Worm (Caenorhabditis elegans) whole organism, L1 larva: ENCODE data around the gene R05H10.3.

Experiments
- C16A3.4 ChIP-seq: fragments of 150-350 bp; optimal IDR thresholded peaks from 2 replicates; lab custom pipeline; 2014; ENCODE audit warnings: missing biosample characterization, missing genetic modification characterization
- C34B4.2 ChIP-seq: sonication (generic microtip); optimal IDR thresholded peaks from 2 replicates; lab custom pipeline; 2017; ENCODE audit warnings: mild to moderate bottlenecking, missing genetic modification characterization, missing compliant biosample characterization
- aha-1 ChIP-seq: fragments of 150-350 bp; optimal IDR thresholded peaks from 2 replicates; lab custom pipeline; 2014; ENCODE audit warnings: missing biosample characterization, missing genetic modification characterization
- alr-1 ChIP-seq: fragments of 200-800 bp; sonication (Bioruptor generic); optimal IDR thresholded peaks from 2 replicates; lab custom pipeline; 2018; ENCODE audit warnings: borderline replicate concordance, mild to moderate bottlenecking, missing genetic modification characterization, missing compliant biosample characterization
- aly-2 ChIP-seq: fragments of 150-350 bp; optimal IDR thresholded peaks from 2 replicates; lab custom pipeline; 2014; ENCODE audit warnings: missing biosample characterization, missing genetic modification characterization
- ama-1 ChIP-seq: fragments of 150-350 bp; optimal IDR thresholded peaks from 2 replicates; lab custom pipeline; 2014
- blmp-1 ChIP-seq: fragments of 150-350 bp; optimal IDR thresholded peaks from 2 replicates; lab custom pipeline; 2014; ENCODE audit warnings: missing biosample characterization, missing genetic modification characterization
- ceh-63 ChIP-seq: fragments of 200-800 bp; sonication (Bioruptor generic); optimal IDR thresholded peaks from 2 replicates; lab custom pipeline; 2018; ENCODE audit warnings: mild to moderate bottlenecking, missing genetic modification characterization, missing compliant biosample characterization
- ceh-8 ChIP-seq: fragments of 200-800 bp; sonication (Bioruptor generic); optimal IDR thresholded peaks from 2 replicates; lab custom pipeline; 2018; ENCODE audit warnings: mild to moderate bottlenecking, missing genetic modification characterization, moderate library complexity, missing compliant biosample characterization
- ceh-88 ChIP-seq: fragments of 200-800 bp; sonication (Bioruptor generic); IDR thresholded peaks from 2 replicates; pipeline ENCODE4 v1.3.6; 2022; ENCODE audit warnings: missing genetic modification characterization, missing compliant biosample characterization
- egl-13 ChIP-seq: sonication (generic microtip); optimal IDR thresholded peaks from 2 replicates; lab custom pipeline; 2016; ENCODE audit warnings: missing genotype, missing genetic modification reagents, missing genetic modification characterization, missing compliant biosample characterization
- egl-27 ChIP-seq, 2 experiments: fragments of 150-350 bp in 1 of 2; sonication (generic microtip); optimal IDR thresholded peaks; 3 replicates each; lab custom pipeline; 2017 to 2018; ENCODE audit warnings: missing biosample characterization in 2 of 2, missing genetic modification characterization in 2 of 2, missing genetic modification reagents in 2 of 2
- elt-2 ChIP-seq: sonication (generic microtip); optimal IDR thresholded peaks from 2 replicates; lab custom pipeline; 2016; ENCODE audit warnings: missing genetic modification characterization, mild to moderate bottlenecking, inconsistent platforms, missing compliant biosample characterization, missing genetic modification reagents
- elt-3 ChIP-seq, 6 experiments: fragments of 150-350 bp in 1 of 6; sonication (generic microtip); optimal IDR thresholded peaks; 2 replicates each; lab custom pipeline; 2017 to 2018; ENCODE audit warnings: missing biosample characterization in 6 of 6, missing genetic modification characterization in 6 of 6, inconsistent platforms in 1 of 6
- fkh-10 ChIP-seq: sonication (generic microtip); optimal IDR thresholded peaks from 2 replicates; lab custom pipeline; 2017; ENCODE audit warnings: missing biosample characterization, missing genetic modification reagents, missing genetic modification characterization
- grh-1 ChIP-seq: fragments of 200-800 bp; sonication (Bioruptor generic); IDR thresholded peaks from 2 replicates; pipeline ENCODE4 v1.3.6; 2022; ENCODE audit warnings: missing genetic modification reagents, missing genetic modification characterization, missing compliant biosample characterization
- hlh-17 ChIP-seq: fragments of 200-800 bp; sonication (Bioruptor generic); optimal IDR thresholded peaks from 2 replicates; lab custom pipeline; 2018; ENCODE audit warnings: missing genetic modification characterization, mild to moderate bottlenecking, missing compliant biosample characterization, moderate library complexity, borderline replicate concordance
- hlh-4 ChIP-seq: sonication (generic microtip); optimal IDR thresholded peaks from 2 replicates; lab custom pipeline; 2016; ENCODE audit warnings: mild to moderate bottlenecking, missing genetic modification characterization, missing compliant biosample characterization
- irx-1 ChIP-seq: sonication (generic microtip); optimal IDR thresholded peaks from 2 replicates; lab custom pipeline; 2016; ENCODE audit warnings: missing genetic modification characterization, missing compliant biosample characterization
- jun-1 ChIP-seq: fragments of 150-350 bp; optimal IDR thresholded peaks from 2 replicates; lab custom pipeline; 2014; ENCODE audit warnings: missing biosample characterization, missing genetic modification reagents, missing genetic modification characterization
- lin-13 ChIP-seq: fragments of 150-350 bp; optimal IDR thresholded peaks from 2 replicates; lab custom pipeline; 2014; ENCODE audit warnings: missing biosample characterization, missing genetic modification reagents, missing genetic modification characterization
- lin-14 ChIP-seq: fragments of 200-800 bp; sonication (Bioruptor generic); optimal IDR thresholded peaks from 2 replicates; lab custom pipeline; 2018; ENCODE audit warnings: mild to moderate bottlenecking, missing genetic modification characterization, moderate library complexity, missing compliant biosample characterization
- lin-15B ChIP-seq: fragments of 150-350 bp; sonication (generic microtip); optimal IDR thresholded peaks from 3 replicates; lab custom pipeline; 2014; ENCODE audit warnings: missing biosample characterization, missing genetic modification characterization
- lin-35 ChIP-seq, 2 experiments: fragments of 150-350 bp; optimal IDR thresholded peaks; 2 replicates each; lab custom pipeline; 2014; ENCODE audit warnings: missing biosample characterization in 2 of 2, missing genetic modification characterization in 2 of 2, missing genetic modification reagents in 2 of 2
- lin-39 ChIP-seq: fragments of 150-350 bp; optimal IDR thresholded peaks from 2 replicates; lab custom pipeline; 2014; ENCODE audit warnings: missing biosample characterization, missing genetic modification reagents, missing genetic modification characterization
- lsy-2 ChIP-seq, 2 experiments: fragments of 150-350 bp; optimal IDR thresholded peaks; 2 replicates each; lab custom pipeline; 2014; ENCODE audit warnings: missing biosample characterization in 2 of 2, missing genetic modification characterization in 2 of 2
- mdl-1 ChIP-seq, 2 experiments: fragments of 150-350 bp; optimal IDR thresholded peaks; 2 replicates each; lab custom pipeline; 2014 to 2017; ENCODE audit warnings: missing biosample characterization in 2 of 2, missing genetic modification characterization in 2 of 2, inconsistent platforms in 1 of 2
- mep-1 ChIP-seq: fragments of 150-350 bp; optimal IDR thresholded peaks from 2 replicates; lab custom pipeline; 2014; ENCODE audit warnings: missing biosample characterization, missing genetic modification characterization
- nhr-11 ChIP-seq: fragments of 150-350 bp; optimal IDR thresholded peaks from 2 replicates; lab custom pipeline; 2014; ENCODE audit warnings: missing biosample characterization, missing genetic modification characterization
- nhr-19 ChIP-seq: fragments of 200-800 bp; sonication (Bioruptor generic); conservative IDR thresholded peaks from 2 replicates; pipeline ENCODE4 v1.3.6; 2022; ENCODE audit warnings: missing genetic modification characterization, missing compliant biosample characterization
- nhr-237 ChIP-seq: fragments of 150-350 bp; optimal IDR thresholded peaks from 2 replicates; lab custom pipeline; 2014; ENCODE audit warnings: missing biosample characterization, missing genetic modification characterization
- nhr-47 ChIP-seq: sonication (generic microtip); optimal IDR thresholded peaks from 2 replicates; lab custom pipeline; 2016; ENCODE audit warnings: mild to moderate bottlenecking, missing genetic modification characterization, moderate library complexity, missing compliant biosample characterization
- nhr-71 ChIP-seq: sonication (generic microtip); optimal IDR thresholded peaks from 2 replicates; lab custom pipeline; 2016; ENCODE audit warnings: mild to moderate bottlenecking, missing genetic modification characterization, moderate library complexity, missing compliant biosample characterization
- nhr-76 ChIP-seq: sonication (generic microtip); optimal IDR thresholded peaks from 2 replicates; lab custom pipeline; 2017; ENCODE audit warnings: missing biosample characterization, missing genetic modification characterization
- nhr-77 ChIP-seq: fragments of 150-350 bp; optimal IDR thresholded peaks from 2 replicates; lab custom pipeline; 2014; ENCODE audit warnings: missing biosample characterization, missing genetic modification characterization
- nhr-85 ChIP-seq: sonication (generic microtip); peaks from one replicate; lab custom pipeline; 2016; ENCODE audit warnings: missing genetic modification characterization, inconsistent platforms, missing compliant biosample characterization
- pax-3 ChIP-seq: fragments of 200-800 bp; sonication (Bioruptor generic); optimal IDR thresholded peaks from 2 replicates; lab custom pipeline; 2018; ENCODE audit warnings: mild to moderate bottlenecking, missing genetic modification characterization, moderate library complexity, missing compliant biosample characterization
- pqm-1 ChIP-seq: sonication (generic microtip); optimal IDR thresholded peaks from 3 replicates; lab custom pipeline; 2017; ENCODE audit warnings: missing biosample characterization, missing genetic modification characterization
- rnt-1 ChIP-seq: sonication (generic microtip); optimal IDR thresholded peaks from 2 replicates; lab custom pipeline; 2016; ENCODE audit warnings: mild to moderate bottlenecking, missing genetic modification characterization, moderate library complexity, missing compliant biosample characterization
- snpc-4 ChIP-seq: fragments of 150-350 bp; optimal IDR thresholded peaks from 2 replicates; lab custom pipeline; 2014; ENCODE audit warnings: missing biosample characterization, missing genetic modification characterization
- sox-4 ChIP-seq: sonication (generic microtip); optimal IDR thresholded peaks from 2 replicates; lab custom pipeline; 2016; ENCODE audit warnings: missing genetic modification characterization, missing compliant biosample characterization
- sptf-1 ChIP-seq: fragments of 150-350 bp; optimal IDR thresholded peaks from 2 replicates; lab custom pipeline; 2014; ENCODE audit warnings: missing biosample characterization, missing genetic modification characterization
- swsn-7 ChIP-seq: sonication (generic microtip); optimal IDR thresholded peaks from 2 replicates; lab custom pipeline; 2016; ENCODE audit warnings: missing genetic modification characterization, missing compliant biosample characterization
- tlp-1 ChIP-seq: fragments of 150-350 bp; optimal IDR thresholded peaks from 2 replicates; lab custom pipeline; 2014; ENCODE audit warnings: missing biosample characterization, missing genetic modification characterization
- unc-130 ChIP-seq: fragments of 150-350 bp; optimal IDR thresholded peaks from 2 replicates; lab custom pipeline; 2017; ENCODE audit warnings: missing biosample characterization, missing genetic modification characterization, inconsistent platforms
- unc-30 ChIP-seq: sonication (generic microtip); optimal IDR thresholded peaks from 2 replicates; lab custom pipeline; 2017; ENCODE audit warnings: missing biosample characterization, missing genetic modification characterization
- unc-98 ChIP-seq: fragments of 200-800 bp; sonication (Bioruptor generic); IDR thresholded peaks from 2 replicates; pipeline ENCODE4 v1.3.6; 2022; ENCODE audit warnings: missing genetic modification characterization, missing compliant biosample characterization
- vab-15 ChIP-seq: sonication (generic microtip); optimal IDR thresholded peaks from 2 replicates; lab custom pipeline; 2017; ENCODE audit warnings: missing genotype, mild to moderate bottlenecking, missing genetic modification characterization, missing compliant biosample characterization
- zag-1 ChIP-seq: fragments of 150-350 bp; optimal IDR thresholded peaks from 2 replicates; lab custom pipeline; 2014; ENCODE audit warnings: missing biosample characterization, missing genetic modification characterization
- zip-4 ChIP-seq: fragments of 200-800 bp; sonication (Bioruptor generic); optimal IDR thresholded peaks from 2 replicates; lab custom pipeline; 2018; ENCODE audit warnings: mild to moderate bottlenecking, missing genetic modification characterization, moderate library complexity, missing compliant biosample characterization
- ztf-4 ChIP-seq: fragments of 150-350 bp; optimal IDR thresholded peaks from 2 replicates; lab custom pipeline; 2014; ENCODE audit warnings: missing biosample characterization, missing genetic modification characterization

The R05H10.3 gene

ce11 chrII:14820460-14820859 lies 49.3 kb upstream of the R05H10.3 start (continued):
- TF ChIP-seq C34B4.2 = no peak
- TF ChIP-seq zag-1 (tag; lab: Kevin White, UChicago) = no peak
- TF ChIP-seq rnt-1 = no peak
- no peak for TF ChIP-seq C16A3.4 (tag; lab: Kevin White, UChicago)
- no peak for TF ChIP-seq pqm-1
- peak; percentile 18 for TF ChIP-seq mep-1
- TF ChIP-seq sptf-1 (tag; lab: Kevin White, UChicago) = no peak
- TF ChIP-seq lin-39 (tag; lab: Kevin White, UChicago) = no peak
- no peak for TF ChIP-seq nhr-85 (tag; lab: Kevin White, UChicago)
- no peak for TF ChIP-seq ceh-63 (GFP tag; lab: Kevin White, UChicago)
- no peak for TF ChIP-seq mdl-1 (tag; optimal IDR thresholded peaks at IDR 0.05; lab: Kevin White, UChicago)
- no peak for TF ChIP-seq elt-3 (tag; optimal IDR thresholded peaks at IDR 0.05; lab: Kevin White, UChicago)
- TF ChIP-seq nhr-47 (tag; lab: Kevin White, UChicago) = peak; percentile 33

ce11 chrII:14822419-14822818 lies 47.3 kb upstream of the R05H10.3 start:
- TF ChIP-seq ceh-8 (GFP tag; lab: Kevin White, UChicago) = no peak
- TF ChIP-seq unc-130 (tag; lab: Kevin White, UChicago) = no peak
- TF ChIP-seq lin-39 (tag; lab: Kevin White, UChicago) = no peak
- TF ChIP-seq snpc-4 = peak; percentile 41
- TF ChIP-seq swsn-7 = peak; percentile 69
- no peak for TF ChIP-seq tlp-1
- TF ChIP-seq rnt-1 = peak; percentile 54
- TF ChIP-seq fkh-10 (GFP tag; lab: Kevin White, UChicago) = no peak
- TF ChIP-seq hlh-17 = no peak
- no peak for TF ChIP-seq ama-1 (lab: Kevin White, UChicago)
- peak; percentile 85 for TF ChIP-seq grh-1 (GFP tag; lab: Robert Waterston, UW)
- no peak for TF ChIP-seq aha-1 (tag; lab: Kevin White, UChicago)
- peak; percentile 91 for TF ChIP-seq lin-14 (GFP tag; lab: Kevin White, UChicago)
- no peak for TF ChIP-seq zag-1 (tag; lab: Kevin White, UChicago)
- no peak for TF ChIP-seq unc-98 (GFP tag; lab: Robert Waterston, UW)
- peak; percentile 84 for TF ChIP-seq blmp-1
- TF ChIP-seq mep-1 = peak; percentile 73
- peak; percentile 57 for TF ChIP-seq irx-1
- no peak for TF ChIP-seq lin-15B (tag; lab: Kevin White, UChicago)
- peak; percentile 21 for TF ChIP-seq zip-4
- TF ChIP-seq nhr-19 (GFP tag; lab: Robert Waterston, UW) = peak; percentile 70
- peak; percentile 47 for TF ChIP-seq ztf-4
- no peak for TF ChIP-seq pax-3 (tag; lab: Kevin White, UChicago)
- TF ChIP-seq lsy-2 (tag; optimal IDR thresholded peaks at IDR 0.05; lab: Kevin White, UChicago) = peak; percentile 62 to 68
- TF ChIP-seq jun-1 (tag; lab: Kevin White, UChicago) = peak; percentile 71
- peak; percentile 96 for TF ChIP-seq nhr-77 (tag; lab: Kevin White, UChicago)
- TF ChIP-seq nhr-76 (tag; lab: Kevin White, UChicago) = no peak
- TF ChIP-seq hlh-4 = no peak
- TF ChIP-seq C34B4.2 = no peak
- peak; percentile 61 for TF ChIP-seq lin-13
- no peak for TF ChIP-seq alr-1 (tag; lab: Kevin White, UChicago)
- TF ChIP-seq mdl-1 (tag; optimal IDR thresholded peaks at IDR 0.05; lab: Kevin White, UChicago) = peak in 1 of 2 experiments; percentile 80
- TF ChIP-seq pqm-1 = no peak
- 0 out of 2 replicates have a peak, but pooled peaks have one; percentile 10 for TF ChIP-seq ceh-88
- peak; percentile 62 for TF ChIP-seq C16A3.4 (tag; lab: Kevin White, UChicago)
- no peak for TF ChIP-seq sox-4 (tag; lab: Kevin White, UChicago)
- TF ChIP-seq aly-2 (tag; lab: Kevin White, UChicago) = no peak
- TF ChIP-seq lin-35 (GFP tag; optimal IDR thresholded peaks at IDR 0.05; lab: Kevin White, UChicago) = peak; percentile 56 to 88
- TF ChIP-seq nhr-11 (tag; lab: Kevin White, UChicago) = peak; percentile 1
- peak; percentile 74 for TF ChIP-seq elt-2
- peak; percentile 43 for TF ChIP-seq nhr-237 (tag; lab: Kevin White, UChicago)
- peak; percentile 38 for TF ChIP-seq vab-15 (tag; lab: Kevin White, UChicago)
- TF ChIP-seq egl-13 (tag; lab: Kevin White, UChicago) = no peak
- TF ChIP-seq unc-30 (tag; lab: Kevin White, UChicago) = no peak
- peak; percentile 86 for TF ChIP-seq nhr-71 (tag; lab: Kevin White, UChicago)
- no peak for TF ChIP-seq egl-27 (tag; optimal IDR thresholded peaks at IDR 0.05; lab: Kevin White, UChicago)
